Fruit fly (Drosophila melanogaster): ENCODE data around the gene CG5958.
A peak's percentile ranks its signal among the peaks of the same experiment; 100 is the strongest.

The CG5958 gene

dm6 chr2L:7433957-7434736 lies 831 bp upstream of the CG5958 start (continued):
- TF ChIP-seq pita (GFP tag; optimal IDR thresholded peaks at IDR 0.05) (no peak), Dek (tag; optimal IDR thresholded peaks at IDR 0.05) (peak; percentile 91), CG13296 (GFP tag; optimal IDR thresholded peaks at IDR 0.05) (peak; percentile 63), disco-r (GFP tag; optimal IDR thresholded peaks at IDR 0.05) (no peak), CG3847 (GFP tag; IDR thresholded peaks at IDR 0.05) (peak; percentile 90), CG9727 (GFP tag; optimal IDR thresholded peaks at IDR 0.05) (peak; percentile 82), hbn (GFP tag; IDR thresholded peaks at IDR 0.05; ENCODE audit: partially characterized antibody) (no peak), NFAT (GFP tag; IDR thresholded peaks at IDR 0.05) (peak; percentile 62; the same call in 1 of the 2 replicates), CG10565 (GFP tag; optimal IDR thresholded peaks at IDR 0.05) (no peak), hb (GFP tag; IDR thresholded peaks at IDR 0.05; ENCODE audit: partially characterized antibody) (no peak), D (optimal IDR thresholded peaks at IDR 0.05) (no peak), D (GFP tag; optimal IDR thresholded peaks at IDR 0.05) (peak; percentile 10), cwo (GFP tag; optimal IDR thresholded peaks at IDR 0.05) (peak; percentile 69), jumu (GFP tag; optimal IDR thresholded peaks at IDR 0.05) (no peak), peb (GFP tag; IDR thresholded peaks at IDR 0.05) (peak; percentile 57; the same call in 1 of the 2 replicates), CG9817 (tag; optimal IDR thresholded peaks at IDR 0.05) (peak; percentile 84), CG43689 (GFP tag; IDR thresholded peaks at IDR 0.05) (0 out of 2 replicates have a peak, but pooled peaks have one; percentile 24), Vsx1 (GFP tag; optimal IDR thresholded peaks at IDR 0.05) (peak; percentile 59), Med (GFP tag) (peak; percentile 91), CG7271 (tag; optimal IDR thresholded peaks at IDR 0.05) (no peak), H2.0 (GFP tag; IDR thresholded peaks at IDR 0.05) (peak; percentile 85), bbx (GFP tag; IDR thresholded peaks at IDR 0.05; ENCODE audit: partially characterized antibody) (no peak), Ravus (GFP tag; IDR thresholded peaks at IDR 0.05) (peak; percentile 83), Hr78 (GFP tag; optimal IDR thresholded peaks at IDR 0.05) (peak in 1 of 2 experiments; percentile 60), tin (GFP tag; optimal IDR thresholded peaks at IDR 0.05) (no peak), gcm2 (GFP tag; optimal IDR thresholded peaks at IDR 0.05) (no peak), CG31388 (GFP tag; optimal IDR thresholded peaks at IDR 0.05) (no peak), lilli (GFP tag; optimal IDR thresholded peaks at IDR 0.05) (peak; percentile 36), ftz-f1 (GFP tag; optimal IDR thresholded peaks at IDR 0.05) (no peak), Oli (tag; optimal IDR thresholded peaks at IDR 0.05) (peak; percentile 77), CG3838 (GFP tag; optimal IDR thresholded peaks at IDR 0.05) (peak; percentile 8), PHDP (tag; optimal IDR thresholded peaks at IDR 0.05) (peak; percentile 88), Nf-YC (tag; optimal IDR thresholded peaks at IDR 0.05) (no peak), repo (GFP tag; optimal IDR thresholded peaks at IDR 0.05) (no peak), Blimp-1 (GFP tag; optimal IDR thresholded peaks at IDR 0.05) (peak; percentile 41), Stat92E (GFP tag; optimal IDR thresholded peaks at IDR 0.05) (no peak), CG10274 (GFP tag; optimal IDR thresholded peaks at IDR 0.05) (peak; percentile 44), row (GFP tag; IDR thresholded peaks at IDR 0.05) (peak; percentile 93), Asciz (GFP tag; optimal IDR thresholded peaks at IDR 0.05) (no peak), CG10431 (GFP tag; optimal IDR thresholded peaks at IDR 0.05) (no peak), Usf (GFP tag; optimal IDR thresholded peaks at IDR 0.05) (peak; percentile 49), dmrt99B (tag; optimal IDR thresholded peaks at IDR 0.05) (peak; percentile 82), CG15479 (GFP tag; optimal IDR thresholded peaks at IDR 0.05) (no peak), CG18262 (tag; optimal IDR thresholded peaks at IDR 0.05) (peak; percentile 44), CG30020 (tag; optimal IDR thresholded peaks at IDR 0.05) (no peak), CG6175 (GFP tag; IDR thresholded peaks at IDR 0.05) (peak; percentile 24; the same call in 1 of the 3 replicates), otp (GFP tag; IDR thresholded peaks at IDR 0.05) (peak; percentile 44; the same call in 1 of the 3 replicates), tx (GFP tag; optimal IDR thresholded peaks at IDR 0.05) (no peak)
